Fruit fly (Drosophila melanogaster) whole organism, prepupa: ENCODE measurements around the gene Smr.

Experiments used
- CG10669 ChIP-seq: fragments of 200-800 bp; sonication (Bioruptor generic); optimal IDR thresholded peaks from 3 replicates; lab custom pipeline; 2018; ENCODE audit warnings: missing biosample characterization, mild to moderate bottlenecking, missing genetic modification characterization, moderate library complexity
- CG11294 ChIP-seq: fragments of 200-800 bp; sonication (Bioruptor generic); IDR thresholded peaks from 2 replicates; pipeline ENCODE4 v1.3.6; 2022; ENCODE audit warnings: missing biosample characterization, missing genetic modification characterization
- CG11762 ChIP-seq: fragments of 200-800 bp; sonication (Bioruptor generic); optimal IDR thresholded peaks from 3 replicates; lab custom pipeline; 2016; ENCODE audit warnings: missing biosample characterization, missing genetic modification characterization; ENCODE audit not compliant: insufficient read depth
- CG15336 ChIP-seq: fragments of 200-800 bp; sonication (Bioruptor generic); IDR thresholded peaks from 2 replicates; pipeline ENCODE4 v1.3.6; 2022; ENCODE audit warnings: missing biosample characterization, missing genetic modification characterization
- CG1621 ChIP-seq: fragments of 200-800 bp; sonication (Bioruptor generic); optimal IDR thresholded peaks from 3 replicates; lab custom pipeline; 2018; ENCODE audit warnings: missing biosample characterization, mild to moderate bottlenecking, missing genetic modification characterization
- CG16779 ChIP-seq: fragments of 200-800 bp; sonication (Bioruptor generic); optimal IDR thresholded peaks from 3 replicates; lab custom pipeline; 2017; ENCODE audit warnings: missing biosample characterization, mild to moderate bottlenecking, missing genetic modification characterization
- CG3032 ChIP-seq: fragments of 200-800 bp; optimal IDR thresholded peaks from 2 replicates; lab custom pipeline; 2019; ENCODE audit warnings: missing biosample characterization, mild to moderate bottlenecking, missing genetic modification characterization, moderate library complexity
- CG32006 ChIP-seq: fragments of 200-800 bp; sonication (Bioruptor generic); optimal IDR thresholded peaks from 3 replicates; lab custom pipeline; 2017; ENCODE audit warnings: missing biosample characterization, mild to moderate bottlenecking, missing genetic modification characterization
- CG3919 ChIP-seq: fragments of 200-800 bp; sonication (Bioruptor generic); optimal IDR thresholded peaks from 3 replicates; lab custom pipeline; 2016; ENCODE audit warnings: missing biosample characterization, missing genetic modification characterization
- CG4318 ChIP-seq: fragments of 200-800 bp; sonication (Bioruptor generic); optimal IDR thresholded peaks from 3 replicates; lab custom pipeline; 2017; ENCODE audit warnings: missing biosample characterization, mild to moderate bottlenecking, missing genetic modification characterization
- CG6163 ChIP-seq: fragments of 200-800 bp; sonication (Bioruptor generic); IDR thresholded peaks from 3 replicates; pipeline ENCODE4 v1.3.6; 2022; ENCODE audit warnings: missing biosample characterization, missing genetic modification characterization
- CG6276 ChIP-seq: fragments of 200-800 bp; sonication (Bioruptor generic); optimal IDR thresholded peaks from 2 replicates; lab custom pipeline; 2017; ENCODE audit warnings: missing biosample characterization, mild to moderate bottlenecking, missing genetic modification characterization
- CG6792 ChIP-seq: fragments of 200-800 bp; sonication (Bioruptor generic); optimal IDR thresholded peaks from 3 replicates; lab custom pipeline; 2016; ENCODE audit warnings: missing biosample characterization, missing genetic modification characterization
- CG6808 ChIP-seq: fragments of 200-800 bp; sonication (Bioruptor generic); optimal IDR thresholded peaks from 3 replicates; lab custom pipeline; 2017; ENCODE audit warnings: missing biosample characterization, missing genetic modification characterization, mild to moderate bottlenecking, moderate library complexity, missing genetic modification reagents
- CG6854 ChIP-seq: fragments of 200-800 bp; sonication (Bioruptor generic); optimal IDR thresholded peaks from 2 replicates; lab custom pipeline; 2017; ENCODE audit warnings: missing biosample characterization, mild to moderate bottlenecking, missing genetic modification characterization
- CG8119 ChIP-seq: fragments of 200-800 bp; sonication (Bioruptor generic); IDR thresholded peaks from 3 replicates; pipeline ENCODE4 v1.3.6; 2022; ENCODE audit warnings: missing biosample characterization, missing genetic modification characterization
- CG8319 ChIP-seq: fragments of 200-800 bp; sonication (Bioruptor generic); optimal IDR thresholded peaks from 3 replicates; lab custom pipeline; 2016; ENCODE audit warnings: missing biosample characterization, missing genetic modification characterization
- CG8632 ChIP-seq: fragments of 200-800 bp; sonication (Bioruptor generic); optimal IDR thresholded peaks from 3 replicates; lab custom pipeline; 2016; ENCODE audit warnings: missing biosample characterization, missing genetic modification characterization
- CG9139 ChIP-seq: fragments of 200-800 bp; sonication (Bioruptor generic); optimal IDR thresholded peaks from 3 replicates; lab custom pipeline; 2017; ENCODE audit warnings: missing biosample characterization, mild to moderate bottlenecking, missing genetic modification characterization
- Eip75B ChIP-seq: fragments of 200-800 bp; sonication (Bioruptor generic); optimal IDR thresholded peaks from 3 replicates; lab custom pipeline; 2016; ENCODE audit warnings: missing biosample characterization, missing genetic modification characterization
- Eip78C ChIP-seq: fragments of 200-800 bp; sonication (Bioruptor generic); peaks from one replicate; lab custom pipeline; 2016; ENCODE audit warnings: missing biosample characterization, missing genetic modification characterization
- Ets21C ChIP-seq: fragments of 200-800 bp; sonication (Bioruptor generic); optimal IDR thresholded peaks from 3 replicates; lab custom pipeline; 2016; ENCODE audit warnings: missing biosample characterization, missing genetic modification characterization
- Ets96B ChIP-seq: fragments of 200-800 bp; optimal IDR thresholded peaks from 2 replicates; lab custom pipeline; 2019; ENCODE audit warnings: missing biosample characterization, mild to moderate bottlenecking, missing genetic modification characterization, moderate library complexity
- Gug ChIP-seq: fragments of 200-800 bp; sonication (Bioruptor generic); IDR thresholded peaks from 2 replicates; pipeline ENCODE4 v1.3.6; 2022; ENCODE audit warnings: missing biosample characterization, missing genetic modification characterization
- Hr39 ChIP-seq: fragments of 200-800 bp; sonication (Bioruptor generic); optimal IDR thresholded peaks from 2 replicates; lab custom pipeline; 2016; ENCODE audit warnings: missing biosample characterization, missing genetic modification characterization
- Lpt ChIP-seq: fragments of 200-800 bp; sonication (Bioruptor generic); optimal IDR thresholded peaks from 3 replicates; lab custom pipeline; 2016; ENCODE audit warnings: missing biosample characterization, missing genetic modification characterization
- Met ChIP-seq: fragments of 200-800 bp; sonication (Bioruptor generic); optimal IDR thresholded peaks from 3 replicates; lab custom pipeline; 2016; ENCODE audit warnings: missing biosample characterization, missing genetic modification characterization
- OdsH ChIP-seq: fragments of 200-800 bp; sonication (Bioruptor generic); optimal IDR thresholded peaks from 3 replicates; lab custom pipeline; 2016; ENCODE audit warnings: missing biosample characterization, missing genetic modification characterization
- Smox ChIP-seq: fragments of 200-800 bp; sonication (Bioruptor generic); optimal IDR thresholded peaks from 3 replicates; lab custom pipeline; 2016; ENCODE audit warnings: missing biosample characterization, missing genetic modification characterization
- Sox102F ChIP-seq: fragments of 200-800 bp; sonication (Bioruptor generic); optimal IDR thresholded peaks from 2 replicates; lab custom pipeline; 2016; ENCODE audit warnings: missing biosample characterization, mild to moderate bottlenecking, missing genetic modification characterization
- Sox14 ChIP-seq: fragments of 200-800 bp; sonication (Bioruptor generic); optimal IDR thresholded peaks from 3 replicates; lab custom pipeline; 2016; ENCODE audit warnings: missing biosample characterization, missing genetic modification characterization
- achi ChIP-seq: fragments of 200-800 bp; sonication (Bioruptor generic); optimal IDR thresholded peaks from 3 replicates; lab custom pipeline; 2016; ENCODE audit warnings: missing biosample characterization, missing genetic modification characterization
- acj6 ChIP-seq: fragments of 200-800 bp; sonication (Bioruptor generic); optimal IDR thresholded peaks from 3 replicates; lab custom pipeline; 2016; ENCODE audit warnings: missing biosample characterization, missing genetic modification characterization
- cyc ChIP-seq: fragments of 200-800 bp; sonication (Bioruptor generic); optimal IDR thresholded peaks from 3 replicates; lab custom pipeline; 2016; ENCODE audit warnings: missing biosample characterization, missing genetic modification characterization
- dsx ChIP-seq: fragments of 200-800 bp; optimal IDR thresholded peaks from 3 replicates; lab custom pipeline; 2019; ENCODE audit warnings: missing biosample characterization, mild to moderate bottlenecking, missing genetic modification characterization, moderate library complexity; ENCODE audit not compliant: poor library complexity, severe bottlenecking
- eg ChIP-seq: fragments of 200-800 bp; sonication (Bioruptor generic); IDR thresholded peaks from 3 replicates; pipeline ENCODE4 v1.3.6; 2022; ENCODE audit warnings: missing biosample characterization, missing genetic modification characterization
- fd59A ChIP-seq: fragments of 200-800 bp; sonication (Bioruptor generic); optimal IDR thresholded peaks from 2 replicates; lab custom pipeline; 2017; ENCODE audit warnings: missing biosample characterization, mild to moderate bottlenecking, missing genetic modification characterization, missing genetic modification reagents
- fkh ChIP-seq: fragments of 200-800 bp; sonication (Bioruptor generic); optimal IDR thresholded peaks from 3 replicates; lab custom pipeline; 2017; ENCODE audit warnings: missing biosample characterization, mild to moderate bottlenecking, missing genetic modification characterization, moderate library complexity
- lz ChIP-seq: fragments of 200-800 bp; sonication (Bioruptor generic); optimal IDR thresholded peaks from 3 replicates; lab custom pipeline; 2016; ENCODE audit warnings: missing biosample characterization, missing genetic modification characterization
- net ChIP-seq: fragments of 200-800 bp; sonication (Bioruptor generic); optimal IDR thresholded peaks from 3 replicates; lab custom pipeline; 2016; ENCODE audit warnings: missing biosample characterization, missing genetic modification characterization
- salr ChIP-seq, 2 experiments: fragments of 200-800 bp; sonication (Bioruptor generic); optimal IDR thresholded peaks; 3 replicates each; lab custom pipeline; 2016 to 2018; ENCODE audit warnings: missing biosample characterization in 2 of 2, missing genetic modification characterization in 2 of 2, mild to moderate bottlenecking in 1 of 2
- spab ChIP-seq: fragments of 200-800 bp; sonication (Bioruptor generic); optimal IDR thresholded peaks from 2 replicates; lab custom pipeline; 2017; ENCODE audit warnings: missing biosample characterization, mild to moderate bottlenecking, missing genetic modification characterization, missing genetic modification reagents
- ss ChIP-seq, 2 experiments: fragments of 200-800 bp; sonication (Bioruptor generic); optimal IDR thresholded peaks; 2 replicates in 1 of 2; 3 replicates in 1 of 2; lab custom pipeline; 2017 to 2018; ENCODE audit warnings: mild to moderate bottlenecking in 2 of 2, missing biosample characterization in 2 of 2, missing genetic modification characterization in 2 of 2, moderate library complexity in 1 of 2
- svp ChIP-seq: fragments of 200-800 bp; sonication (Bioruptor generic); peaks from one replicate; lab custom pipeline; 2016; ENCODE audit warnings: missing biosample characterization, missing genetic modification characterization
- topi ChIP-seq: fragments of 200-800 bp; sonication (Bioruptor generic); optimal IDR thresholded peaks from 3 replicates; lab custom pipeline; 2016; ENCODE audit warnings: missing biosample characterization, missing genetic modification characterization
- vri ChIP-seq: fragments of 200-800 bp; sonication (Bioruptor generic); optimal IDR thresholded peaks from 3 replicates; lab custom pipeline; 2016; ENCODE audit warnings: missing biosample characterization, mild to moderate bottlenecking, missing genetic modification characterization

Gene Smr

DNA sequence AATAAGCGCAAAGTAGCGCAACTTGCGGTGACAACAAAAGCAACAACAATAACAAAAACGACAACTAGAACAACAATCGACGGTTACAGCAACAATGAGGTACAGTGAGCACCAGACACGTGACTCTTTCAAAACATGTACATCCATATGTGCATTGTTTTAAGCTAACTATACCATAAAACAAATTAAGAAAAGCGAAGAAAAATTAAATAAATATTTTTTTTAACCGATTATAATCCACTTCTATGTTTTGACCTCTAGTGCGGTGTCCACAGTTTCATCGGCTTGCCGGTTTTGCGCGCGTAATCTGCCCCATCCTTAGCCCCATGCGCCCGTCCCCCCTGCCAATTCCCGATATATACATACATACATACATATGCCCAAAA, 11.9 kb upstream of the Smr start (continued):
- peak; percentile 78 for TF ChIP-seq vri (GFP tag; lab: Kevin White, UChicago)
- TF ChIP-seq Eip75B: peak; percentile 98
- peak; percentile 94 for TF ChIP-seq Sox102F (GFP tag; lab: Kevin White, UChicago)
- peak; percentile 99 for TF ChIP-seq Gug (GFP tag; lab: Robert Waterston, UW)
- peak; percentile 97 for TF ChIP-seq Hr39
- TF ChIP-seq net (GFP tag; lab: Kevin White, UChicago): peak; percentile 96
- peak; percentile 93 for TF ChIP-seq svp (GFP tag; lab: Kevin White, UChicago)
- peak; percentile 94 for TF ChIP-seq Ets21C (GFP tag; lab: Kevin White, UChicago)
- TF ChIP-seq lz (GFP tag; lab: Kevin White, UChicago): peak; percentile 98
- peak; percentile 96 for TF ChIP-seq CG4318 (GFP tag; lab: Kevin White, UChicago)
- TF ChIP-seq CG32006 (GFP tag; lab: Kevin White, UChicago): peak; percentile 98
- TF ChIP-seq fd59A (GFP tag; lab: Kevin White, UChicago): peak; percentile 98
- peak; percentile 99 for TF ChIP-seq acj6 (GFP tag; lab: Kevin White, UChicago)
- peak; percentile 96 for TF ChIP-seq Smox (GFP tag; lab: Kevin White, UChicago)
- TF ChIP-seq CG11762 (GFP tag; lab: Kevin White, UChicago): peak; percentile 99
- TF ChIP-seq CG3032: peak; percentile 98
- TF ChIP-seq CG10669 (GFP tag; lab: Kevin White, UChicago): peak; percentile 98
- peak; percentile 96 for TF ChIP-seq dsx (GFP tag; lab: Kevin White, UChicago)
- TF ChIP-seq OdsH (GFP tag; lab: Kevin White, UChicago): peak; percentile 99

- TF ChIP-seq CG10669 (GFP tag; lab: Kevin White, UChicago) (peak; percentile 31), CG32006 (GFP tag; lab: Kevin White, UChicago) (no peak), svp (GFP tag; lab: Kevin White, UChicago) (peak; percentile 96), topi (GFP tag; lab: Kevin White, UChicago) (no peak), Hr39 (no peak), Eip78C (GFP tag; lab: Kevin White, UChicago) (peak; percentile 33), Gug (GFP tag; lab: Robert Waterston, UW) (peak; percentile 37; the same call in 1 of the 2 replicates), ss (GFP tag; optimal IDR thresholded peaks at IDR 0.05; lab: Kevin White, UChicago) (peak; percentile 47 to 84), CG6163 (GFP tag; lab: Robert Waterston, UW) (peak; percentile 58; the same call in 2 of the 3 replicates), Sox14 (peak; percentile 78), CG6854 (peak; percentile 71), Smox (GFP tag; lab: Kevin White, UChicago) (no peak), dsx (GFP tag; lab: Kevin White, UChicago) (no peak), spab (GFP tag; lab: Kevin White, UChicago) (peak; percentile 28), achi (GFP tag; lab: Kevin White, UChicago) (no peak), CG16779 (peak; percentile 65), salr (GFP tag; optimal IDR thresholded peaks at IDR 0.05; lab: Kevin White, UChicago) (peak in 1 of 2 experiments; percentile 25), CG6276 (peak; percentile 64), CG11294 (peak; percentile 32; the same call in 1 of the 2 replicates), Met (GFP tag; lab: Kevin White, UChicago) (no peak), net (GFP tag; lab: Kevin White, UChicago) (peak; percentile 45), eg (peak; percentile 81), CG3032 (peak; percentile 4), CG6808 (GFP tag; lab: Kevin White, UChicago) (peak; percentile 36), CG8119 (peak; percentile 69), CG1621 (tag; lab: Kevin White, UChicago) (peak; percentile 44), fkh (GFP tag; lab: Kevin White, UChicago) (peak; percentile 92), CG9139 (peak; percentile 87), vri (GFP tag; lab: Kevin White, UChicago) (peak; percentile 57), CG8632 (GFP tag; lab: Kevin White, UChicago) (peak; percentile 53), CG3919 (GFP tag; lab: Kevin White, UChicago) (no peak), CG15336 (GFP tag; lab: Robert Waterston, UW) (peak; percentile 63), Ets96B (peak; percentile 12), CG6792 (GFP tag; lab: Kevin White, UChicago) (peak; percentile 20), CG8319 (GFP tag; lab: Kevin White, UChicago) (peak; percentile 28), cyc (GFP tag; lab: Kevin White, UChicago) (no peak), Lpt (GFP tag; lab: Kevin White, UChicago) (peak; percentile 41)
Measured at dm6 chrX:12753602-12754347, 11.4 kb upstream of the Smr start.
